Fruit fly (Drosophila melanogaster) whole organism, embryonic: ENCODE measurements around the gene CG7173.

Experiments used
- Abd-B ChIP-seq: fragments of 200-800 bp; sonication (Bioruptor generic); optimal IDR thresholded peaks from 2 replicates; lab custom pipeline; 2018; ENCODE audit warnings: missing biosample characterization, mild to moderate bottlenecking, missing genetic modification characterization, moderate library complexity
- Asciz ChIP-seq: fragments of 200-800 bp; sonication (Bioruptor generic); optimal IDR thresholded peaks from 2 replicates; lab custom pipeline; 2017; ENCODE audit warnings: missing biosample characterization, mild to moderate bottlenecking, missing genetic modification characterization, missing genetic modification reagents
- CG10321 ChIP-seq: fragments of 200-800 bp; sonication (Bioruptor generic); IDR thresholded peaks from 2 replicates; pipeline ENCODE4 v1.3.6; 2022; ENCODE audit warnings: missing biosample characterization, missing genetic modification characterization
- CG10366 ChIP-seq: fragments of 200-800 bp; sonication (Bioruptor generic); IDR thresholded peaks from 2 replicates; pipeline ENCODE4 v1.3.6; 2022; ENCODE audit warnings: missing biosample characterization, missing genetic modification characterization
- CG11093 ChIP-seq: fragments of 200-800 bp; sonication (Bioruptor generic); IDR thresholded peaks from 3 replicates; pipeline ENCODE4 v1.3.6; 2022; ENCODE audit warnings: missing biosample characterization, missing genetic modification characterization
- CG11456 ChIP-seq: fragments of 200-800 bp; sonication (Bioruptor generic); IDR thresholded peaks from 3 replicates; pipeline ENCODE4 v1.3.6; 2022; ENCODE audit warnings: missing biosample characterization, missing genetic modification characterization
- CG11560 ChIP-seq: fragments of 200-800 bp; sonication (Bioruptor generic); IDR thresholded peaks from 3 replicates; pipeline ENCODE4 v1.3.6; 2022; ENCODE audit warnings: missing biosample characterization, missing genetic modification characterization
- CG12219 ChIP-seq: fragments of 200-800 bp; sonication (Bioruptor generic); optimal IDR thresholded peaks from 3 replicates; lab custom pipeline; 2018; ENCODE audit warnings: missing biosample characterization, mild to moderate bottlenecking, missing genetic modification characterization
- CG14667 ChIP-seq: fragments of 200-800 bp; sonication (Bioruptor generic); IDR thresholded peaks from 2 replicates; pipeline ENCODE4 v1.3.6; 2022; ENCODE audit warnings: missing biosample characterization, missing genetic modification characterization
- CG15011 ChIP-seq: fragments of 200-800 bp; sonication (Bioruptor generic); optimal IDR thresholded peaks from 3 replicates; lab custom pipeline; 2018; ENCODE audit warnings: missing biosample characterization, mild to moderate bottlenecking, missing genetic modification characterization
- CG16813 ChIP-seq: fragments of 200-800 bp; sonication (Bioruptor generic); IDR thresholded peaks from 3 replicates; pipeline ENCODE4 v1.3.6; 2022; ENCODE audit warnings: missing biosample characterization, missing genetic modification characterization; ENCODE audit not compliant: partially characterized antibody
- CG17328 ChIP-seq: fragments of 200-800 bp; sonication (Bioruptor generic); IDR thresholded peaks from 2 replicates; pipeline ENCODE4 v1.3.6; 2022; ENCODE audit warnings: missing biosample characterization, missing genetic modification characterization
- CG2116 ChIP-seq: fragments of 200-800 bp; sonication (Bioruptor generic); optimal IDR thresholded peaks from 3 replicates; lab custom pipeline; 2018; ENCODE audit warnings: missing biosample characterization, mild to moderate bottlenecking, missing genetic modification characterization
- CG2199 ChIP-seq: fragments of 200-800 bp; sonication (Bioruptor generic); IDR thresholded peaks from 3 replicates; pipeline ENCODE4 v1.3.6; 2022; ENCODE audit warnings: missing biosample characterization, missing genetic modification characterization
- CG3163 ChIP-seq: fragments of 200-800 bp; sonication (Bioruptor generic); optimal IDR thresholded peaks from 3 replicates; lab custom pipeline; 2016; ENCODE audit warnings: missing biosample characterization, missing genetic modification characterization
- CG32772 ChIP-seq: fragments of 200-800 bp; sonication (Bioruptor generic); IDR thresholded peaks from 2 replicates; pipeline ENCODE4 v1.3.6; 2022; ENCODE audit warnings: missing biosample characterization, missing genetic modification characterization
- CG33213 ChIP-seq: fragments of 200-800 bp; sonication (Bioruptor generic); optimal IDR thresholded peaks from 3 replicates; lab custom pipeline; 2016; ENCODE audit warnings: missing biosample characterization, missing genetic modification characterization
- CG33557 ChIP-seq: fragments of 200-800 bp; sonication (Bioruptor generic); optimal IDR thresholded peaks from 2 replicates; lab custom pipeline; 2019; ENCODE audit warnings: missing biosample characterization, mild to moderate bottlenecking, missing genetic modification characterization, moderate library complexity
- CG34224 ChIP-seq: fragments of 200-800 bp; sonication (Bioruptor generic); IDR thresholded peaks from 3 replicates; pipeline ENCODE4 v1.3.6; 2022; ENCODE audit warnings: missing biosample characterization, missing genetic modification characterization; ENCODE audit not compliant: partially characterized antibody
- CG42726 ChIP-seq: fragments of 200-800 bp; sonication (Bioruptor generic); IDR thresholded peaks from 2 replicates; pipeline ENCODE4 v1.3.6; 2022; ENCODE audit warnings: missing biosample characterization, missing genetic modification characterization; ENCODE audit not compliant: partially characterized antibody
- CG4424 ChIP-seq: fragments of 200-800 bp; sonication (Bioruptor generic); optimal IDR thresholded peaks from 3 replicates; lab custom pipeline; 2016; ENCODE audit warnings: missing biosample characterization, missing genetic modification characterization
- CG8281 ChIP-seq: fragments of 200-800 bp; sonication (Bioruptor generic); optimal IDR thresholded peaks from 2 replicates; lab custom pipeline; 2018; ENCODE audit warnings: missing biosample characterization, mild to moderate bottlenecking, missing genetic modification characterization, moderate library complexity
- Camta ChIP-seq: fragments of 200-800 bp; sonication (Bioruptor generic); optimal IDR thresholded peaks from 2 replicates; lab custom pipeline; 2016; ENCODE audit warnings: missing biosample characterization, missing genetic modification characterization
- Dad ChIP-seq: fragments of 200-800 bp; sonication (Bioruptor generic); optimal IDR thresholded peaks from 3 replicates; lab custom pipeline; 2016; ENCODE audit warnings: missing biosample characterization, missing genetic modification characterization
- Dbx ChIP-seq: fragments of 200-800 bp; sonication (Bioruptor generic); IDR thresholded peaks from 3 replicates; pipeline ENCODE4 v1.3.6; 2022; ENCODE audit warnings: missing biosample characterization, missing genetic modification characterization
- Dek ChIP-seq: fragments of 200-800 bp; sonication (Bioruptor generic); optimal IDR thresholded peaks from 3 replicates; lab custom pipeline; 2019; ENCODE audit warnings: missing biosample characterization, mild to moderate bottlenecking, missing genetic modification characterization, moderate library complexity
- Doc3 ChIP-seq: fragments of 200-800 bp; sonication (Bioruptor generic); IDR thresholded peaks from 3 replicates; pipeline ENCODE4 v1.3.6; 2022; ENCODE audit warnings: missing biosample characterization, missing genetic modification characterization; ENCODE audit not compliant: partially characterized antibody
- Fer2 ChIP-seq: fragments of 200-800 bp; sonication (Bioruptor generic); optimal IDR thresholded peaks from 2 replicates; lab custom pipeline; 2018; ENCODE audit warnings: missing biosample characterization, mild to moderate bottlenecking, missing genetic modification characterization, moderate library complexity
- Hmx ChIP-seq: fragments of 200-800 bp; sonication (Bioruptor generic); optimal IDR thresholded peaks from 2 replicates; lab custom pipeline; 2016; ENCODE audit warnings: missing biosample characterization, missing genetic modification characterization
- Ravus ChIP-seq: fragments of 200-800 bp; sonication (Bioruptor generic); IDR thresholded peaks from 2 replicates; pipeline ENCODE4 v1.3.6; 2022; ENCODE audit warnings: missing biosample characterization, missing genetic modification characterization
- Rx ChIP-seq: fragments of 200-800 bp; sonication (Bioruptor generic); IDR thresholded peaks from 2 replicates; pipeline ENCODE4 v1.3.6; 2022; ENCODE audit warnings: missing biosample characterization, missing genetic modification characterization
- Sry-δ ChIP-seq: fragments of 200-800 bp; sonication (Bioruptor generic); optimal IDR thresholded peaks from 2 replicates; lab custom pipeline; 2016; ENCODE audit warnings: missing biosample characterization, missing genetic modification characterization
- Tbp ChIP-seq: fragments of >200 bp; optimal IDR thresholded peaks from 2 replicates; lab custom pipeline; 2018; ENCODE audit warnings: missing biosample characterization, missing genetic modification characterization
- abd-A ChIP-seq: fragments of 200-800 bp; sonication (Bioruptor generic); optimal IDR thresholded peaks from 3 replicates; lab custom pipeline; 2019; ENCODE audit warnings: missing biosample characterization, mild to moderate bottlenecking, missing genetic modification characterization, moderate library complexity
- cad ChIP-seq: fragments of >200 bp; optimal IDR thresholded peaks from 2 replicates; lab custom pipeline; 2017; ENCODE audit warnings: missing biosample characterization, missing genetic modification characterization
- da ChIP-seq: fragments of 200-800 bp; sonication (Bioruptor generic); optimal IDR thresholded peaks from 2 replicates; lab custom pipeline; 2016; ENCODE audit warnings: missing biosample characterization, missing genetic modification characterization
- dan ChIP-seq: fragments of 200-800 bp; sonication (Bioruptor generic); IDR thresholded peaks from 2 replicates; pipeline ENCODE4 v1.3.6; 2022; ENCODE audit warnings: missing biosample characterization, missing genetic modification characterization
- emc ChIP-seq: fragments of 200-800 bp; sonication (Bioruptor generic); optimal IDR thresholded peaks from 2 replicates; lab custom pipeline; 2016; ENCODE audit warnings: missing biosample characterization, missing genetic modification characterization
- ems ChIP-seq: fragments of 200-800 bp; sonication (Bioruptor generic); optimal IDR thresholded peaks from 3 replicates; lab custom pipeline; 2016; ENCODE audit warnings: missing biosample characterization, missing genetic modification characterization
- ewg ChIP-seq: fragments of 200-800 bp; sonication (Bioruptor generic); optimal IDR thresholded peaks from 3 replicates; lab custom pipeline; 2017; ENCODE audit warnings: mild to moderate bottlenecking, missing biosample characterization, missing genetic modification reagents, missing genetic modification characterization
- exex ChIP-seq: fragments of 200-800 bp; sonication (Bioruptor generic); optimal IDR thresholded peaks from 4 replicates; lab custom pipeline; 2018; ENCODE audit warnings: missing biosample characterization, mild to moderate bottlenecking, missing genetic modification characterization, moderate library complexity
- fd102C ChIP-seq: fragments of 200-800 bp; sonication (Bioruptor generic); optimal IDR thresholded peaks from 2 replicates; lab custom pipeline; 2018; ENCODE audit warnings: missing biosample characterization, mild to moderate bottlenecking, missing genetic modification characterization, moderate library complexity
- gem ChIP-seq: fragments of 200-800 bp; sonication (Bioruptor generic); optimal IDR thresholded peaks from 2 replicates; lab custom pipeline; 2019; ENCODE audit warnings: missing biosample characterization, mild to moderate bottlenecking, missing genetic modification characterization, moderate library complexity
- hb ChIP-seq: fragments of 200-800 bp; sonication (Bioruptor generic); IDR thresholded peaks from 3 replicates; pipeline ENCODE4 v1.3.6; 2022; ENCODE audit warnings: missing biosample characterization, missing genetic modification characterization; ENCODE audit not compliant: partially characterized antibody
- ken ChIP-seq: fragments of 200-800 bp; sonication (Bioruptor generic); IDR thresholded peaks from 3 replicates; pipeline ENCODE4 v1.3.6; 2022; ENCODE audit warnings: missing biosample characterization, missing genetic modification characterization
- nom ChIP-seq: fragments of 200-800 bp; sonication (Bioruptor generic); optimal IDR thresholded peaks from 2 replicates; lab custom pipeline; 2017; ENCODE audit warnings: missing biosample characterization, missing genetic modification characterization, mild to moderate bottlenecking, moderate library complexity, missing genetic modification reagents
- pan ChIP-seq, 4 experiments: fragments of >200 bp in 3 of 4; fragments of 200-800 bp in 1 of 4; sonication (Bioruptor generic) in 1 of 4; optimal IDR thresholded peaks in 3 of 4; IDR thresholded peaks in 1 of 4; 2 replicates each; pipeline versions ENCODE4 v1.3.6 to Lab custom; 2017 to 2022; ENCODE audit warnings: missing biosample characterization in 2 of 4, missing genetic modification characterization in 2 of 4, mixed read lengths in 1 of 4
- schlank ChIP-seq: fragments of 200-800 bp; sonication (Bioruptor generic); optimal IDR thresholded peaks from 2 replicates; lab custom pipeline; 2018; ENCODE audit warnings: missing biosample characterization, mild to moderate bottlenecking, missing genetic modification characterization
- ssp ChIP-seq: fragments of 200-800 bp; sonication (Bioruptor generic); IDR thresholded peaks from 2 replicates; pipeline ENCODE4 v1.3.6; 2022; ENCODE audit warnings: missing biosample characterization, missing genetic modification characterization
- trem ChIP-seq: fragments of 200-800 bp; optimal IDR thresholded peaks from 3 replicates; lab custom pipeline; 2019; ENCODE audit warnings: missing biosample characterization, mild to moderate bottlenecking, missing genetic modification characterization, moderate library complexity
- wdn ChIP-seq: fragments of 200-800 bp; sonication (Bioruptor generic); IDR thresholded peaks from 2 replicates; pipeline ENCODE4 v1.3.6; 2022; ENCODE audit warnings: missing biosample characterization, missing genetic modification characterization

The CG7173 gene

DNA sequence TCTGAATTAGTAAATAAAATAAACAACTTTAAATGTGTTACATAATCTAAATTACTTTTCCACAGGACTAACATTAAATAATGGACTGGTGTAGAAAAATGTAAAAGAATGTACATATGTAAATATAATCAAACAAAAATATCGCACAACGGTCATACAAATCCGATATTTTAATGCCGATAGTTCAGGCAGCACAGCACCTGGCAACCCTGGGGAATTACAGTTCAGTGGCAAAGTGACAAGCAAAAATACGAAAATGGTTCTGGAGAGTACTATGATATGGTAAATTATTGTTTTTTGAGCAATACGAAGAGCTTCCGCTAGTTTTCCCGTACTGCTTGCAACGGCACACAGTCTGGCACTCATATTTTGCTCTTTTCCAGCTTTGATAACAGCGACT is 21.2 kb downstream of the CG7173 start, which contains the start of gene Rpn10 (continued):
- no peak for TF ChIP-seq Dad (GFP tag; lab: Kevin White, UChicago)
- TF ChIP-seq CG16813: peak; percentile 99
- peak; percentile 76 for TF ChIP-seq Dbx (GFP tag; lab: Robert Waterston, UW)
- no peak for TF ChIP-seq gem (tag; lab: Kevin White, UChicago)
- TF ChIP-seq nom (GFP tag; lab: Kevin White, UChicago): peak; percentile 8
- no peak for TF ChIP-seq exex (tag; lab: Kevin White, UChicago)
- TF ChIP-seq hb: peak; percentile 98
- no peak for TF ChIP-seq CG33557 (GFP tag; lab: Kevin White, UChicago)
- TF ChIP-seq CG4424: peak; percentile 1
- TF ChIP-seq CG17328 (GFP tag; lab: Robert Waterston, UW): no peak
- no peak for TF ChIP-seq Dek (tag; lab: Kevin White, UChicago)
- TF ChIP-seq CG12219 (GFP tag; lab: Kevin White, UChicago): no peak
- no peak for TF ChIP-seq Ravus (GFP tag; lab: Robert Waterston, UW)
- no peak for TF ChIP-seq da (GFP tag; lab: Kevin White, UChicago)
- TF ChIP-seq CG11560 (tag; lab: Robert Waterston, UW): no peak
- TF ChIP-seq ems (GFP tag; lab: Kevin White, UChicago): no peak
- TF ChIP-seq CG14667 (GFP tag; lab: Robert Waterston, UW): no peak
- no peak for TF ChIP-seq Asciz
- no peak for TF ChIP-seq Hmx
- no peak for TF ChIP-seq Tbp (GFP tag; lab: Kevin White, UChicago)
- TF ChIP-seq emc: no peak
- no peak for TF ChIP-seq CG10366 (GFP tag; lab: Robert Waterston, UW)
- TF ChIP-seq CG8281 (tag; lab: Kevin White, UChicago): no peak
- TF ChIP-seq CG3163 (GFP tag; lab: Kevin White, UChicago): no peak
- no peak for TF ChIP-seq Fer2 (tag; lab: Kevin White, UChicago)
- TF ChIP-seq CG15011: no peak
- no peak for TF ChIP-seq CG10321 (GFP tag; lab: Robert Waterston, UW)
- TF ChIP-seq Abd-B (GFP tag; lab: Kevin White, UChicago): no peak
- no peak for TF ChIP-seq pan (optimal IDR thresholded peaks at IDR 0.05; lab: Kevin White, UChicago)
- no peak for TF ChIP-seq pan (GFP tag; optimal IDR thresholded peaks at IDR 0.05 in 1 of 2, IDR thresholded peaks at IDR 0.05 in 1 of 2)
- TF ChIP-seq Doc3: peak; percentile 94
- TF ChIP-seq Sry-δ: peak; percentile 81
- TF ChIP-seq trem (tag; lab: Kevin White, UChicago): peak; percentile 86
- no peak for TF ChIP-seq schlank
- TF ChIP-seq Camta (GFP tag; lab: Kevin White, UChicago): no peak
- TF ChIP-seq CG32772 (GFP tag; lab: Robert Waterston, UW): no peak
- TF ChIP-seq CG34224 (GFP tag; lab: Robert Waterston, UW): peak; percentile 98
- no peak for TF ChIP-seq dan (GFP tag; lab: Robert Waterston, UW)
- 0 out of 3 replicates have a peak, but pooled peaks have one; percentile 74 for TF ChIP-seq CG2199 (GFP tag; lab: Robert Waterston, UW)
- no peak for TF ChIP-seq wdn
- TF ChIP-seq cad (GFP tag; lab: Kevin White, UChicago): no peak
- TF ChIP-seq abd-A (tag; lab: Kevin White, UChicago): no peak
- TF ChIP-seq ken (GFP tag; lab: Robert Waterston, UW): no peak
- no peak for TF ChIP-seq ewg
- TF ChIP-seq CG11093: no peak
- no peak for TF ChIP-seq Rx (GFP tag; lab: Robert Waterston, UW)
- TF ChIP-seq CG33213: peak; percentile 73
- peak; percentile 54 for TF ChIP-seq CG2116 (GFP tag; lab: Kevin White, UChicago)
- TF ChIP-seq fd102C (GFP tag; lab: Kevin White, UChicago): no peak
- TF ChIP-seq ssp (GFP tag; lab: Robert Waterston, UW): no peak
- no peak for TF ChIP-seq CG11456
- TF ChIP-seq CG42726 (GFP tag; lab: Robert Waterston, UW): peak; percentile 98
